Fruit fly (Drosophila melanogaster) whole organism, pupa: Measurements from ENCODE around the gene Osi17.

ENCODE experiments used
- CG10348 ChIP-seq: fragments of 200-800 bp; sonication (Bioruptor generic); IDR thresholded peaks from 2 replicates; pipeline ENCODE4 v1.3.6; 2022; ENCODE audit warnings: missing biosample characterization, missing genetic modification characterization
- CG13204 ChIP-seq: fragments of 200-800 bp; sonication (Bioruptor generic); optimal IDR thresholded peaks from 2 replicates; lab custom pipeline; 2018; ENCODE audit warnings: missing biosample characterization, mild to moderate bottlenecking, missing genetic modification characterization, moderate library complexity
- CG9948 ChIP-seq: fragments of 200-800 bp; sonication (Bioruptor generic); optimal IDR thresholded peaks from 2 replicates; lab custom pipeline; 2018; ENCODE audit warnings: missing biosample characterization, mild to moderate bottlenecking, missing genetic modification characterization, moderate library complexity
- rn ChIP-seq: fragments of 200-800 bp; sonication (Bioruptor generic); IDR thresholded peaks from 2 replicates; pipeline ENCODE4 v1.3.6; 2022; ENCODE audit warnings: missing biosample characterization, missing genetic modification characterization

DNA sequence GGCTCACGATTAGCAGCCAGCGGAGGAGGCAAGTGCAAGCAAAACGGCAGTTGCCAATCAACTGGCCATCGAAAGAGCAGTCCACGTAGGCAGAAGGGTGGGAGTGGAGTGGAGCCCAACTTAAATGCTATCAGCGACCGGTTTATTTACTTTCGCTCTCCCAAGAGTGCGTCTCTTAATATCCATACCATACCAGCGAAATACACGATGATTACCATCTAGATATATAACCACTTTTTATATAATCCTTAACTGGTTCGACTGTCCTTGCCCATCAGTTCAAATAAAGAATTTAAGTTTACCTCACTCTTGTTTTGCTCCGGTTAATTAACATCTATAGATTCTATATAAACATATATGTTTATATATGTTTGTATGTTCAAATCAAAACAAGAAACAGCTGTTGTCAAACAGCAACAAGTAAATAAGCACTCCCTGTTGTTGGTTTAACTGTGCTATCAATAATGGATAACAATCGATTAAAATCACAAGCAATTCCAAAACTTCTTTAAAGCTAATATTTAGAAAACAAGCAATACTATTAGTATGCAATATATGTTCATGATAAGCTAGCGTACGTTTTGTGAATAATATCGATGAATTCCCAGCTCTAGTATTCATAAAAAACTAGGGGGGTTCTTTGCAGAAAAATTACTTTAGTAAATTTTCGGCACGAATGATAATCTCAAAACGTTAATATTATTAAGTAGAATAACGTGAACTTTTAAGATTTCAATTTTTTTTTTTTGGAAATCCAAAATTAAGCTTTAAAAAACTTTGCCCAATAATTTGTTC, 62.1 kb downstream of the Osi17 start:
- TF ChIP-seq CG9948 (tag; lab: Kevin White, UChicago) = peak; percentile 3
- no peak for TF ChIP-seq rn (GFP tag; lab: Robert Waterston, UW)
- no peak for TF ChIP-seq CG13204 (GFP tag; lab: Kevin White, UChicago)
- TF ChIP-seq CG10348 (GFP tag; lab: Robert Waterston, UW) = no peak
